Worm (Caenorhabditis elegans) whole organism, young adult: ENCODE results near the gene ten-1.

Source experiments
- B0261.1 ChIP-seq: sonication (generic microtip); optimal IDR thresholded peaks from 2 replicates; lab custom pipeline; 2016; ENCODE audit warnings: mild to moderate bottlenecking, missing genetic modification characterization, moderate library complexity, missing compliant biosample characterization
- F22D6.2 ChIP-seq: sonication (generic microtip); optimal IDR thresholded peaks from 2 replicates; lab custom pipeline; 2016; ENCODE audit warnings: mild to moderate bottlenecking, missing genetic modification characterization, missing compliant biosample characterization
- F33H1.4 ChIP-seq: fragments of 200-800 bp; sonication (Bioruptor generic); IDR thresholded peaks from 2 replicates; pipeline ENCODE4 v1.3.6; 2022; ENCODE audit warnings: missing genetic modification reagents, missing genetic modification characterization, missing compliant biosample characterization
- F57A8.1 ChIP-seq: fragments of 200-800 bp; sonication (Bioruptor generic); optimal IDR thresholded peaks from 2 replicates; lab custom pipeline; 2018; ENCODE audit warnings: mild to moderate bottlenecking, missing genetic modification characterization, moderate library complexity, missing compliant biosample characterization
- T07F8.4 ChIP-seq: sonication (generic microtip); optimal IDR thresholded peaks from 2 replicates; lab custom pipeline; 2016; ENCODE audit warnings: mild to moderate bottlenecking, missing genetic modification characterization, moderate library complexity, missing compliant biosample characterization
- Y79H2A.3 ChIP-seq: fragments of 200-800 bp; sonication (Bioruptor generic); conservative IDR thresholded peaks from 2 replicates; pipeline ENCODE4 v1.3.6; 2022; ENCODE audit warnings: missing genetic modification reagents, missing genetic modification characterization, missing compliant biosample characterization
- aptf-2 ChIP-seq: fragments of 200-800 bp; sonication (Bioruptor generic); conservative IDR thresholded peaks from 2 replicates; pipeline ENCODE4 v1.3.6; 2022; ENCODE audit warnings: missing genetic modification reagents, missing genetic modification characterization, missing compliant biosample characterization
- atf-7 ChIP-seq: sonication (generic microtip); optimal IDR thresholded peaks from 2 replicates; lab custom pipeline; 2017; ENCODE audit warnings: mild to moderate bottlenecking, missing genetic modification characterization, missing compliant biosample characterization
- bed-1 ChIP-seq: fragments of 200-800 bp; sonication (Bioruptor generic); IDR thresholded peaks from 2 replicates; pipeline ENCODE4 v1.3.6; 2022; ENCODE audit warnings: missing genetic modification reagents, missing genetic modification characterization, missing compliant biosample characterization
- cebp-1 ChIP-seq, 2 experiments: fragments of 200-800 bp in 1 of 2; sonication (Bioruptor generic) in 1 of 2; sonication (generic microtip) in 1 of 2; IDR thresholded peaks in 1 of 2; optimal IDR thresholded peaks in 1 of 2; 2 replicates each; pipeline versions ENCODE4 v1.3.6 to Lab custom; 2017 to 2022; ENCODE audit warnings: missing compliant biosample characterization in 2 of 2, missing genetic modification characterization in 2 of 2, mild to moderate bottlenecking in 1 of 2, missing genetic modification reagents in 1 of 2, moderate library complexity in 1 of 2
- ceh-100 ChIP-seq: fragments of 200-800 bp; sonication (Bioruptor generic); IDR thresholded peaks from 2 replicates; pipeline ENCODE4 v1.3.6; 2022; ENCODE audit warnings: missing genetic modification reagents, missing genetic modification characterization, missing compliant biosample characterization
- ceh-27 ChIP-seq: fragments of 200-800 bp; sonication (Bioruptor generic); optimal IDR thresholded peaks from 2 replicates; lab custom pipeline; 2018; ENCODE audit warnings: mild to moderate bottlenecking, missing genetic modification characterization, moderate library complexity, missing compliant biosample characterization
- dpff-1 ChIP-seq: sonication (generic microtip); optimal IDR thresholded peaks from 2 replicates; lab custom pipeline; 2017; ENCODE audit warnings: mild to moderate bottlenecking, missing genetic modification characterization, missing compliant biosample characterization
- efl-1 ChIP-seq: fragments of 150-350 bp; optimal IDR thresholded peaks from 2 replicates; lab custom pipeline; 2014; ENCODE audit warnings: missing biosample characterization, missing genetic modification reagents, missing genetic modification characterization
- egl-44 ChIP-seq: fragments of 200-800 bp; sonication (Bioruptor generic); IDR thresholded peaks from 2 replicates; pipeline ENCODE4 v1.3.6; 2022; ENCODE audit warnings: missing genetic modification reagents, missing genetic modification characterization, missing compliant biosample characterization
- fkh-3 ChIP-seq: sonication (generic microtip); optimal IDR thresholded peaks from 2 replicates; lab custom pipeline; 2016; ENCODE audit warnings: mild to moderate bottlenecking, missing genetic modification characterization, missing compliant biosample characterization
- hlh-26 ChIP-seq: fragments of 200-800 bp; sonication (Bioruptor generic); conservative IDR thresholded peaks from 2 replicates; pipeline ENCODE4 v1.3.6; 2022; ENCODE audit warnings: missing genetic modification reagents, missing genetic modification characterization, missing compliant biosample characterization
- hmg-20 ChIP-seq: fragments of 200-800 bp; sonication (Bioruptor generic); IDR thresholded peaks from 2 replicates; pipeline ENCODE4 v1.3.6; 2022; ENCODE audit warnings: missing genetic modification reagents, missing genetic modification characterization, missing compliant biosample characterization
- lin-26 ChIP-seq: fragments of 200-800 bp; sonication (Bioruptor generic); IDR thresholded peaks from 2 replicates; pipeline ENCODE4 v1.3.6; 2022; ENCODE audit warnings: missing genetic modification reagents, missing genetic modification characterization, missing compliant biosample characterization
- lin-40 ChIP-seq: sonication (generic microtip); optimal IDR thresholded peaks from 2 replicates; lab custom pipeline; 2016; ENCODE audit warnings: missing genetic modification characterization, mild to moderate bottlenecking, missing compliant biosample characterization, missing genotype, missing genetic modification reagents
- madf-10 ChIP-seq: sonication (generic microtip); optimal IDR thresholded peaks from 2 replicates; lab custom pipeline; 2016; ENCODE audit warnings: mild to moderate bottlenecking, missing genetic modification characterization, missing compliant biosample characterization
- madf-6 ChIP-seq: fragments of 200-800 bp; sonication (Bioruptor generic); IDR thresholded peaks from 2 replicates; pipeline ENCODE4 v1.3.6; 2022; ENCODE audit warnings: missing genetic modification reagents, missing genetic modification characterization, missing compliant biosample characterization
- nhr-80 ChIP-seq: sonication (generic microtip); optimal IDR thresholded peaks from 2 replicates; lab custom pipeline; 2016; ENCODE audit warnings: missing genetic modification characterization, missing compliant biosample characterization
- rcor-1 ChIP-seq: fragments of 200-800 bp; sonication (Bioruptor generic); IDR thresholded peaks from 2 replicates; pipeline ENCODE4 v1.3.6; 2022; ENCODE audit warnings: missing genetic modification reagents, missing genetic modification characterization, missing compliant biosample characterization
- repo-1 ChIP-seq: sonication (generic microtip); optimal IDR thresholded peaks from 2 replicates; lab custom pipeline; 2017; ENCODE audit warnings: mild to moderate bottlenecking, missing genetic modification characterization, missing compliant biosample characterization
- sea-2 ChIP-seq: fragments of 200-800 bp; sonication (Bioruptor generic); IDR thresholded peaks from 2 replicates; pipeline ENCODE4 v1.3.6; 2022; ENCODE audit warnings: missing genetic modification characterization, missing compliant biosample characterization
- snpc-1.3 ChIP-seq: sonication (generic microtip); optimal IDR thresholded peaks from 2 replicates; lab custom pipeline; 2017; ENCODE audit warnings: missing genetic modification characterization, mild to moderate bottlenecking, missing compliant biosample characterization, antibody characterized with exemption, moderate library complexity, missing genotype, missing genetic modification reagents; ENCODE audit not compliant: insufficient read depth
- somi-1 ChIP-seq: fragments of 200-800 bp; sonication (Bioruptor generic); optimal IDR thresholded peaks from 2 replicates; lab custom pipeline; 2018; ENCODE audit warnings: mild to moderate bottlenecking, missing genetic modification characterization, missing compliant biosample characterization
- ztf-18 ChIP-seq: sonication (generic microtip); optimal IDR thresholded peaks from 2 replicates; lab custom pipeline; 2016; ENCODE audit warnings: missing genotype, mild to moderate bottlenecking, missing genetic modification characterization, missing compliant biosample characterization
- ztf-25 ChIP-seq: fragments of 200-800 bp; sonication (Bioruptor generic); IDR thresholded peaks from 2 replicates; pipeline ENCODE4 v1.3.6; 2022; ENCODE audit warnings: missing genetic modification reagents, missing genetic modification characterization, missing compliant biosample characterization
- ztf-26 ChIP-seq: sonication (generic microtip); optimal IDR thresholded peaks from 2 replicates; lab custom pipeline; 2017; ENCODE audit warnings: missing genetic modification characterization, missing compliant biosample characterization

ten-1 gene

DNA sequence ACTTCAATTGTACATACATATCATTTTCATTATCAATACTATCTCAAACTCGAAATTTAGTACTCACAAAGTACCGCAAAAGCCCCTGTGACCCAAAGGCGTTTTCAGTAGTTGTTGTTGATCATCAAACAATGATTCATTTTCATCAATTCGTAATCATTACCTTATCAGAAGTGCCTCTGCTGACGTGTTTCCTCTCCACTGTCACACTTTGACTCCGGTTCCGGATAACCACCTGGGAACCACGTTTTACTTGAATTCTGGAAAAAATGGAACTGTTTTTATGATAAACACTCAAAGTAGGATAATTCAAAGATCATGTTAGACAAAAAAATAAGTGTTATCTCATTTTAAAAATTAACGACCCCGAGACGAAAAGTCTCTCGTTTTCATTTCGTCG is 2.7 kb upstream of the ten-1 start:
- TF ChIP-seq sea-2 (GFP tag; lab: Robert Waterston, UW) (no peak), nhr-80 (tag; lab: Kevin White, UChicago) (peak; percentile 25), egl-44 (0 out of 2 replicates have a peak, but pooled peaks have one; percentile 17)

ce11 chrIII:6819322-6819901 is 1.3 kb upstream of the ten-1 start, which contains the start of gene F28F5.6:
F28F5.6 (minus strand) TSS chrIII:6819372.
- TF ChIP-seq nhr-80 (tag; lab: Kevin White, UChicago) = peak; percentile 43
- TF ChIP-seq B0261.1 = no peak

DNA sequence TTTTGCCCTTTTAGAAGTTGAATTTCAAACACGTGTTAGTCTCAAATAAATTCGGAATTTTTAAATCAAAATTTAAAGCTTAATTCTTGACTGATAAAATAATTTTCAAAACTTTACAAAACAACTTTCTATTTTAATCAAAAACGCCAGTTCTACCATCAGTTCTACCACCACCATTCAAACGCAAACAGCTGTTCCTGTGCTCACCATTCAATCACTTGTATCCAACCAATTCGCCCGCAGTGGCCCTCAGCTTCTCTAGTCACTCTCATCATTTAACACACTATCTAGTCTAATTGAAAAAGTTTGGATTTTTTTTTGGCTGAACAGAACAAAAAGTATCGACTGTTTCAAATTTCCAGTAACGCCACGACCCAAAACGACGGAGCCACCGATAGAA is 2.1 kb downstream of the ten-1 start:
- TF ChIP-seq ztf-25 (GFP tag; lab: Robert Waterston, UW) (no peak), cebp-1 (GFP tag; IDR thresholded peaks at IDR 0.05; lab: Robert Waterston, UW) (no peak), cebp-1 (tag; optimal IDR thresholded peaks at IDR 0.05; lab: Kevin White, UChicago) (no peak), snpc-1.3 (tag; lab: Kevin White, UChicago) (no peak), efl-1 (no peak), bed-1 (GFP tag; lab: Robert Waterston, UW) (no peak), lin-40 (tag; lab: Kevin White, UChicago) (no peak), fkh-3 (tag; lab: Kevin White, UChicago) (no peak), somi-1 (no peak), ceh-27 (GFP tag; lab: Kevin White, UChicago) (no peak), hmg-20 (GFP tag; lab: Robert Waterston, UW) (no peak)

- TF ChIP-seq hlh-26 (no peak), dpff-1 (tag; lab: Kevin White, UChicago) (no peak), T07F8.4 (tag; lab: Kevin White, UChicago) (no peak), aptf-2 (GFP tag; lab: Robert Waterston, UW) (no peak), atf-7 (tag; lab: Kevin White, UChicago) (no peak), repo-1 (tag; lab: Kevin White, UChicago) (no peak)
- TF ChIP-seq, all 124 proteins: peak for 0
Measured at ce11 chrIII:6826137-6826536, 5.4 kb downstream of the ten-1 start.

DNA sequence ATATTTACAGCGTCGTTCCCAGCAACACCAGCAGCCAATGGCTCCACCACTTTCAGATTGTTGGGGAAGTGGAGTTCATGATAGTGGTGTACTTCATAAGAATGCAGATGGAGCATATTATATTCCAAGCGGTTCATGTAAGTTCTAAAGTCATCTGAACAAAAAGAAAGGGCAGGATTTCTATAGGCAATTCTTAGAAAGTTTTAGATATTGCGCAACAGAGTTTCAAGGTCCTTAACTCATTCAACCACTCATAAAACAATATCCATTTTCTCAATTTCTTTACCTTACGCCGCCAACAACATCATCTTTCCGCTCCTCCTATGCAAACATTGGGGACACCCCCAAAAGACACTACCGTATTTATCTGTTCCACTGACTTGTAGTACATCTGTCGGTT is 10.6 kb downstream of the ten-1 start:
- no peak for TF ChIP-seq F33H1.4 (GFP tag; lab: Robert Waterston, UW)
- TF ChIP-seq F57A8.1 (GFP tag; lab: Kevin White, UChicago) = no peak
- no peak for TF ChIP-seq rcor-1 (GFP tag; lab: Robert Waterston, UW)
- TF ChIP-seq Y79H2A.3 (GFP tag; lab: Robert Waterston, UW) = no peak
- TF ChIP-seq madf-10 = no peak
- no peak for TF ChIP-seq sea-2 (GFP tag; lab: Robert Waterston, UW)
- no peak for TF ChIP-seq ceh-100
- TF ChIP-seq ztf-18 (tag; lab: Kevin White, UChicago) = no peak
- TF ChIP-seq ztf-26 (tag; lab: Kevin White, UChicago) = no peak
- no peak for TF ChIP-seq lin-26
- no peak for TF ChIP-seq hlh-26
- TF ChIP-seq madf-6 (GFP tag; lab: Robert Waterston, UW) = no peak
- TF ChIP-seq F22D6.2 (tag; lab: Kevin White, UChicago) = no peak
- TF ChIP-seq, all 124 proteins: peak for 0
